Fruit fly (Drosophila melanogaster): Measurements from ENCODE around the gene Dysb.

- TF ChIP-seq kay (GFP tag; ENCODE audit: borderline replicate concordance) (no peak), CG7045 (GFP tag; optimal IDR thresholded peaks at IDR 0.05) (no peak), cnc (optimal IDR thresholded peaks at IDR 0.05) (no peak), CG12768 (GFP tag; optimal IDR thresholded peaks at IDR 0.05) (no peak), CG5204 (GFP tag; optimal IDR thresholded peaks at IDR 0.05) (no peak), bab1 (GFP tag; optimal IDR thresholded peaks at IDR 0.05) (no peak), ovo (GFP tag; optimal IDR thresholded peaks at IDR 0.05) (no peak), Hr96 (GFP tag; optimal IDR thresholded peaks at IDR 0.05) (no peak), Mnt (GFP tag; optimal IDR thresholded peaks at IDR 0.05) (no peak), toe (GFP tag; optimal IDR thresholded peaks at IDR 0.05) (no peak)
Observed at dm6 chr3L:18904772-18905601, 37.4 kb downstream of the Dysb start, which contains the start of the genes CSN1b and Prp6.

All from whole organism, adult.